Worm (Caenorhabditis elegans) whole organism, L4/young adult: Measurements from ENCODE around the gene col-41.

Source experiments
- W03F9.2 ChIP-seq: fragments of 150-350 bp; optimal IDR thresholded peaks from 2 replicates; lab custom pipeline; 2014; ENCODE audit warnings: missing biosample characterization, missing genetic modification characterization
- him-1 ChIP-seq: sonication (generic microtip); optimal IDR thresholded peaks from 2 replicates; lab custom pipeline; 2016; ENCODE audit warnings: missing genotype, missing genetic modification reagents, missing genetic modification characterization, missing compliant biosample characterization

ce11 chrX:15199052-15199451, 22.8 kb upstream of the col-41 start, which contains the start of gene snt-7:
- no peak for TF ChIP-seq W03F9.2
- no peak for TF ChIP-seq him-1 (tag; lab: Kevin White, UChicago)
